Worm (Caenorhabditis elegans) whole organism, midembryonic: ENCODE data around the gene T19D12.2.

Experiments used
- T22C8.4 ChIP-seq: fragments of 200-800 bp; sonication (Bioruptor generic); IDR thresholded peaks from 2 replicates; pipeline ENCODE4 v1.3.6; 2022; ENCODE audit warnings: missing genetic modification characterization, missing compliant biosample characterization
- cog-1 ChIP-seq: sonication (generic microtip); optimal IDR thresholded peaks from 2 replicates; lab custom pipeline; 2016; ENCODE audit warnings: missing genetic modification characterization, missing compliant biosample characterization
- flt-1 ChIP-seq: fragments of 200-800 bp; sonication (Bioruptor generic); IDR thresholded peaks from 2 replicates; pipeline ENCODE4 v1.3.6; 2022; ENCODE audit warnings: missing genetic modification characterization, missing compliant biosample characterization
- ztf-23 ChIP-seq: fragments of 200-800 bp; sonication (Bioruptor generic); IDR thresholded peaks from 2 replicates; pipeline ENCODE4 v1.3.6; 2022; ENCODE audit warnings: missing genetic modification reagents, missing genetic modification characterization, missing compliant biosample characterization
- ztf-29 ChIP-seq: fragments of 200-800 bp; sonication (Bioruptor generic); IDR thresholded peaks from 2 replicates; pipeline ENCODE4 v1.3.6; 2022; ENCODE audit warnings: missing genetic modification reagents, missing genetic modification characterization, missing compliant biosample characterization

- TF ChIP-seq ztf-23 (GFP tag; lab: Robert Waterston, UW) (no peak), cog-1 (tag; lab: Kevin White, UChicago) (no peak), flt-1 (GFP tag; lab: Robert Waterston, UW) (no peak), ztf-29 (GFP tag; lab: Robert Waterston, UW) (no peak), T22C8.4 (GFP tag; lab: Robert Waterston, UW) (no peak)
Measured at ce11 chrII:6682918-6683317, 21.8 kb downstream of the T19D12.2 start.
